Worm (Caenorhabditis elegans) whole organism, L4 larva: ENCODE data around the gene C36E6.8.

Experiments
- F10B5.3 ChIP-seq: sonication (generic microtip); optimal IDR thresholded peaks from 2 replicates; lab custom pipeline; 2016; ENCODE audit warnings: mild to moderate bottlenecking, missing genetic modification characterization, missing compliant biosample characterization
- T26A8.4 ChIP-seq: fragments of 200-800 bp; sonication (Bioruptor generic); IDR thresholded peaks from 2 replicates; pipeline ENCODE4 v1.3.6; 2022; ENCODE audit warnings: missing genetic modification characterization, missing compliant biosample characterization
- aha-1 ChIP-seq: fragments of 150-350 bp; peaks from one replicate; lab custom pipeline; 2014; ENCODE audit warnings: missing biosample characterization, missing genetic modification characterization
- aly-2 ChIP-seq: sonication (generic microtip); optimal IDR thresholded peaks from 2 replicates; lab custom pipeline; 2018; ENCODE audit warnings: missing biosample characterization, missing genetic modification characterization
- ama-1 ChIP-seq: fragments of 150-350 bp; optimal IDR thresholded peaks from 2 replicates; lab custom pipeline; 2014; ENCODE audit warnings: inconsistent platforms, mixed read lengths
- attf-4 ChIP-seq: sonication (generic microtip); optimal IDR thresholded peaks from 3 replicates; lab custom pipeline; 2017; ENCODE audit warnings: missing biosample characterization, missing genetic modification characterization
- ceh-44 ChIP-seq: fragments of 200-800 bp; sonication (Bioruptor generic); IDR thresholded peaks from 2 replicates; pipeline ENCODE4 v1.3.6; 2022; ENCODE audit warnings: missing genetic modification reagents, missing genetic modification characterization, missing compliant biosample characterization
- ceh-82 ChIP-seq: sonication (generic microtip); optimal IDR thresholded peaks from 2 replicates; lab custom pipeline; 2017; ENCODE audit warnings: missing biosample characterization, missing genetic modification characterization
- daf-16 ChIP-seq, 3 experiments: sonication (generic microtip); optimal IDR thresholded peaks; 2 replicates each; lab custom pipeline; 2016 to 2017; ENCODE audit warnings: missing genetic modification characterization in 3 of 3, missing genetic modification reagents in 3 of 3, mild to moderate bottlenecking in 2 of 3, missing compliant biosample characterization in 2 of 3, missing biosample characterization in 1 of 3, moderate library complexity in 1 of 3
- daf-19 ChIP-seq: fragments of 200-800 bp; sonication (Bioruptor generic); conservative IDR thresholded peaks from 2 replicates; pipeline ENCODE4 v1.3.6; 2022; ENCODE audit warnings: missing genetic modification characterization, missing compliant biosample characterization
- dmd-6 ChIP-seq: fragments of 200-800 bp; sonication (Bioruptor generic); IDR thresholded peaks from 2 replicates; pipeline ENCODE4 v1.3.6; 2022; ENCODE audit warnings: missing genetic modification reagents, missing genetic modification characterization, missing compliant biosample characterization
- dpl-1 ChIP-seq: fragments of 150-350 bp; optimal IDR thresholded peaks from 2 replicates; lab custom pipeline; 2014; ENCODE audit warnings: missing biosample characterization, missing genetic modification reagents, missing genetic modification characterization
- dve-1 ChIP-seq: sonication (generic microtip); optimal IDR thresholded peaks from 2 replicates; lab custom pipeline; 2017; ENCODE audit warnings: antibody characterized with exemption, mild to moderate bottlenecking, missing genetic modification characterization, missing compliant biosample characterization; ENCODE audit not compliant: insufficient read depth
- fkh-10 ChIP-seq: fragments of 150-350 bp; optimal IDR thresholded peaks from 2 replicates; lab custom pipeline; 2014; ENCODE audit warnings: missing biosample characterization, missing genetic modification reagents, missing genetic modification characterization
- fos-1 ChIP-seq: fragments of 150-350 bp; optimal IDR thresholded peaks from 2 replicates; lab custom pipeline; 2014; ENCODE audit warnings: missing biosample characterization, missing genetic modification characterization
- hlh-11 ChIP-seq: fragments of 200-800 bp; sonication (Bioruptor generic); optimal IDR thresholded peaks from 2 replicates; lab custom pipeline; 2018; ENCODE audit warnings: mild to moderate bottlenecking, missing genetic modification characterization, missing compliant biosample characterization
- hlh-30 ChIP-seq: sonication (generic microtip); optimal IDR thresholded peaks from 2 replicates; lab custom pipeline; 2017; ENCODE audit warnings: antibody characterized with exemption, mild to moderate bottlenecking, missing genetic modification characterization, missing compliant biosample characterization; ENCODE audit not compliant: insufficient read depth
- lin-1 ChIP-seq: fragments of 200-800 bp; sonication (Bioruptor generic); IDR thresholded peaks from 2 replicates; pipeline ENCODE4 v1.3.6; 2022; ENCODE audit warnings: missing genetic modification reagents, missing genetic modification characterization, missing compliant biosample characterization
- madf-9 ChIP-seq: fragments of 200-800 bp; sonication (Bioruptor generic); conservative IDR thresholded peaks from 2 replicates; pipeline ENCODE4 v1.3.6; 2022; ENCODE audit warnings: missing genetic modification reagents, missing genetic modification characterization, missing compliant biosample characterization
- mdl-1 ChIP-seq, 2 experiments: fragments of 150-350 bp in 1 of 2; sonication (generic microtip) in 1 of 2; optimal IDR thresholded peaks; 2 replicates each; lab custom pipeline; 2014 to 2017; ENCODE audit warnings: missing biosample characterization in 2 of 2, missing genetic modification characterization in 2 of 2
- mxl-2 ChIP-seq: fragments of 200-800 bp; sonication (Bioruptor generic); conservative IDR thresholded peaks from 2 replicates; pipeline ENCODE4 v1.3.6; 2022; ENCODE audit warnings: missing genetic modification reagents, missing genetic modification characterization, missing compliant biosample characterization
- mxl-3 ChIP-seq: fragments of 200-800 bp; sonication (Bioruptor generic); optimal IDR thresholded peaks from 2 replicates; lab custom pipeline; 2018; ENCODE audit warnings: mild to moderate bottlenecking, missing genetic modification characterization, missing compliant biosample characterization
- nhr-102 ChIP-seq: sonication (generic microtip); optimal IDR thresholded peaks from 2 replicates; lab custom pipeline; 2016; ENCODE audit warnings: mild to moderate bottlenecking, missing genetic modification characterization, moderate library complexity, missing compliant biosample characterization
- nhr-11 ChIP-seq: fragments of 150-350 bp; optimal IDR thresholded peaks from 2 replicates; lab custom pipeline; 2014; ENCODE audit warnings: missing biosample characterization, missing genetic modification characterization
- nhr-111 ChIP-seq: fragments of 200-800 bp; sonication (Bioruptor generic); optimal IDR thresholded peaks from 2 replicates; lab custom pipeline; 2018; ENCODE audit warnings: mild to moderate bottlenecking, missing genetic modification characterization, missing compliant biosample characterization
- nhr-237 ChIP-seq: sonication (generic microtip); optimal IDR thresholded peaks from 2 replicates; lab custom pipeline; 2017; ENCODE audit warnings: missing biosample characterization, missing genetic modification characterization
- nhr-28 ChIP-seq: fragments of 150-350 bp; optimal IDR thresholded peaks from 2 replicates; lab custom pipeline; 2014; ENCODE audit warnings: missing biosample characterization, missing genetic modification characterization
- pha-4 ChIP-seq, 2 experiments: fragments of 150-350 bp in 1 of 2; fragments of 200-800 bp in 1 of 2; sonication (Bioruptor generic) in 1 of 2; IDR thresholded peaks in 1 of 2; optimal IDR thresholded peaks in 1 of 2; 2 replicates each; pipeline versions ENCODE4 v1.3.6 to Lab custom; 2014 to 2022; ENCODE audit warnings: missing genetic modification characterization in 2 of 2, missing genetic modification reagents in 2 of 2, missing biosample characterization in 1 of 2, missing compliant biosample characterization in 1 of 2
- php-3 ChIP-seq: fragments of 200-800 bp; sonication (Bioruptor generic); IDR thresholded peaks from 2 replicates; pipeline ENCODE4 v1.3.6; 2022; ENCODE audit warnings: missing genetic modification reagents, missing genetic modification characterization, missing compliant biosample characterization
- pqm-1 ChIP-seq: sonication (generic microtip); optimal IDR thresholded peaks from 2 replicates; lab custom pipeline; 2017; ENCODE audit warnings: missing biosample characterization, missing genetic modification characterization
- rbr-2 ChIP-seq: sonication (generic microtip); optimal IDR thresholded peaks from 2 replicates; lab custom pipeline; 2016; ENCODE audit warnings: missing genotype, missing genetic modification characterization, missing compliant biosample characterization
- unc-62 ChIP-seq, 3 experiments: fragments of 150-350 bp in 1 of 3; sonication (generic microtip); optimal IDR thresholded peaks in 2 of 3; peaks in 1 of 3; 1 replicate in 1 of 3; 2 replicates in 2 of 3; lab custom pipeline; 2014 to 2017; ENCODE audit warnings: missing biosample characterization in 3 of 3, missing genetic modification characterization in 3 of 3, missing genetic modification reagents in 3 of 3, missing genotype in 1 of 3
- zag-1 ChIP-seq: fragments of 150-350 bp; optimal IDR thresholded peaks from 2 replicates; lab custom pipeline; 2014; ENCODE audit warnings: missing biosample characterization, missing genetic modification characterization
- zfp-2 ChIP-seq: sonication (generic microtip); optimal IDR thresholded peaks from 2 replicates; lab custom pipeline; 2016; ENCODE audit warnings: mild to moderate bottlenecking, missing genetic modification characterization, missing compliant biosample characterization
- zfp-3 ChIP-seq: fragments of 200-800 bp; sonication (Bioruptor generic); conservative IDR thresholded peaks from 2 replicates; pipeline ENCODE4 v1.3.6; 2022; ENCODE audit warnings: missing genetic modification reagents, missing genetic modification characterization, missing compliant biosample characterization
- zip-11 ChIP-seq: fragments of 200-800 bp; sonication (Bioruptor generic); IDR thresholded peaks from 2 replicates; pipeline ENCODE4 v1.3.6; 2022; ENCODE audit warnings: missing genetic modification characterization, missing compliant biosample characterization
- ztf-11 ChIP-seq: fragments of 150-350 bp; optimal IDR thresholded peaks from 2 replicates; lab custom pipeline; 2014; ENCODE audit warnings: missing biosample characterization, missing genetic modification characterization

C36E6.8 gene

DNA sequence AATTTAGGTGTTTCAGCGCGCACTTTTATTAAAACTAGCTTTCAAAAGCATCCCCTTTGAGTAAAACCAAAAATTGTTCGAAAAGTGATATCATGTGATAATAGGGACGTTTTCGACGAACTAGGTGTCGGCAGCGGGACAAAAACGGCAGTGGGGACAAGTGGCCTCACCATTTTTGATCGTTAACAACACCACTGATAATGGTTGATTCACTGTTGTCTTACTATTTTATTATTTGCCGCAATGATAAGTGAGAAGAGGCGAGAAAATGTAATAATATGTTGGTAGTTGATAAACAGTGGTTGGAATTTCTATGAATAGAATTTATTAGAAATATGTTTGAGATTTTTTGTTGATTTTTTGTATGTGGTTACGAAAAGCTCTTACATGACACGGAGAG lies 37.5 kb downstream of the C36E6.8 start:
- TF ChIP-seq zfp-2 (no peak), hlh-11 (tag; lab: Kevin White, UChicago) (peak; percentile 56), php-3 (GFP tag; lab: Robert Waterston, UW) (0 out of 2 replicates have a peak, but pooled peaks have one; percentile 40), madf-9 (GFP tag; lab: Robert Waterston, UW) (no peak), lin-1 (GFP tag; lab: Robert Waterston, UW) (no peak), nhr-11 (tag; lab: Kevin White, UChicago) (no peak), dve-1 (tag; lab: Kevin White, UChicago) (peak; percentile 37), zip-11 (GFP tag; lab: Robert Waterston, UW) (no peak), nhr-102 (tag; lab: Kevin White, UChicago) (no peak), hlh-30 (tag; lab: Kevin White, UChicago) (peak; percentile 21), ceh-44 (GFP tag; lab: Robert Waterston, UW) (no peak), mxl-3 (GFP tag; lab: Kevin White, UChicago) (peak; percentile 9), mxl-2 (no peak), aly-2 (tag; lab: Kevin White, UChicago) (no peak), pqm-1 (tag; lab: Kevin White, UChicago) (peak; percentile 68), nhr-28 (peak; percentile 70), zag-1 (tag; lab: Kevin White, UChicago) (no peak), ceh-82 (no peak), daf-19 (GFP tag; lab: Robert Waterston, UW) (no peak), nhr-111 (GFP tag; lab: Kevin White, UChicago) (no peak), pha-4 (GFP tag; IDR thresholded peaks at IDR 0.05; lab: Robert Waterston, UW) (no peak), pha-4 (tag; optimal IDR thresholded peaks at IDR 0.05; lab: Kevin White, UChicago) (no peak), mdl-1 (tag; optimal IDR thresholded peaks at IDR 0.05; lab: Kevin White, UChicago) (no peak), ztf-11 (tag; lab: Kevin White, UChicago) (no peak), attf-4 (tag; lab: Kevin White, UChicago) (no peak), ama-1 (lab: Kevin White, UChicago) (no peak), F10B5.3 (tag; lab: Kevin White, UChicago) (no peak), fos-1 (no peak), zfp-3 (no peak), dmd-6 (GFP tag; lab: Robert Waterston, UW) (peak; percentile 9; the same call in 1 of the 2 replicates), rbr-2 (tag; lab: Kevin White, UChicago) (no peak), T26A8.4 (GFP tag; lab: Robert Waterston, UW) (no peak), nhr-237 (tag; lab: Kevin White, UChicago) (no peak), dpl-1 (GFP tag; lab: Kevin White, UChicago) (no peak), fkh-10 (GFP tag; lab: Kevin White, UChicago) (no peak), daf-16 (GFP tag; optimal IDR thresholded peaks at IDR 0.05; lab: Kevin White, UChicago) (no peak), daf-16 (tag; optimal IDR thresholded peaks at IDR 0.05; lab: Kevin White, UChicago) (peak; percentile 87)

DNA sequence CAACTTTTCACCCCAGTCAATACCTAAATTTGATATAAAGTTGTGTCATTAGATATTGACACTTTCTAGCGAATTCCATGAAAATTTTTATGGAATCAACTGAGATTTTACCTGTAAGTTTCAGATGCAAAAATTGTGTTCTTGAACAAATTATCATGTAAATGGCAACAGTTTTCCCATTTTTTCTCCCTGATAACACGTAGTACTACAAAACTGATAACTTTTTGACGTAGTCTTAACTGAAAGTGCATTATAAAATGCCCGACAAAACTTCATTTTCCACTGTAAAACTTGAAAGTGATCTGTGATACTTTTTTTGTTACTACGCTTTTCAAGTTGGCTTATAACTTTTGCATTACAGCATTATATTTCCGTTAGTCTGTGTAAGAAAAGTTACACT lies 40.2 kb downstream of the C36E6.8 start:
- TF ChIP-seq pqm-1 (tag; lab: Kevin White, UChicago) (peak; percentile 59), unc-62 (GFP tag; optimal IDR thresholded peaks at IDR 0.05 in 1 of 2; lab: Kevin White, UChicago) (peak in 1 of 2 experiments; percentile 27), unc-62 (tag; optimal IDR thresholded peaks at IDR 0.05; lab: Kevin White, UChicago) (no peak), aha-1 (peak; percentile 98), zip-11 (GFP tag; lab: Robert Waterston, UW) (no peak), nhr-28 (peak; percentile 36), daf-16 (GFP tag; optimal IDR thresholded peaks at IDR 0.05; lab: Kevin White, UChicago) (no peak), daf-16 (tag; optimal IDR thresholded peaks at IDR 0.05; lab: Kevin White, UChicago) (peak; percentile 4), hlh-30 (tag; lab: Kevin White, UChicago) (no peak)
